Worm (Caenorhabditis elegans) whole organism, late embryonic: Measurements from ENCODE around the gene Y1B5A.1.

Source experiments
- ceh-31 ChIP-seq: sonication (generic microtip); optimal IDR thresholded peaks from 2 replicates; lab custom pipeline; 2016; ENCODE audit warnings: missing genetic modification characterization, missing compliant biosample characterization
- hlh-30 ChIP-seq: sonication (generic microtip); optimal IDR thresholded peaks from 2 replicates; lab custom pipeline; 2017; ENCODE audit warnings: antibody characterized with exemption, missing genetic modification characterization, missing compliant biosample characterization; ENCODE audit not compliant: insufficient read depth
- hlh-8 ChIP-seq: sonication (generic microtip); optimal IDR thresholded peaks from 2 replicates; lab custom pipeline; 2016; ENCODE audit warnings: missing genotype, missing genetic modification characterization, missing compliant biosample characterization
- mec-3 ChIP-seq: sonication (generic microtip); optimal IDR thresholded peaks from 2 replicates; lab custom pipeline; 2016; ENCODE audit warnings: borderline replicate concordance, missing genetic modification characterization, missing compliant biosample characterization
- pat-9 ChIP-seq: fragments of 200-800 bp; sonication (Bioruptor generic); optimal IDR thresholded peaks from 2 replicates; lab custom pipeline; 2018; ENCODE audit warnings: mild to moderate bottlenecking, missing genetic modification characterization, moderate library complexity, missing compliant biosample characterization
- pha-4 ChIP-seq: fragments of 150-350 bp; optimal IDR thresholded peaks from 2 replicates; lab custom pipeline; 2018; ENCODE audit warnings: missing biosample characterization, missing genetic modification reagents, missing genetic modification characterization
- unc-3 ChIP-seq, 2 experiments: fragments of 200-800 bp in 1 of 2; sonication (Bioruptor generic) in 1 of 2; sonication (generic microtip) in 1 of 2; conservative IDR thresholded peaks in 1 of 2; optimal IDR thresholded peaks in 1 of 2; 2 replicates each; pipeline versions ENCODE4 v1.3.6 to Lab custom; 2016 to 2022; ENCODE audit warnings: missing compliant biosample characterization in 2 of 2, missing genetic modification characterization in 2 of 2, missing genetic modification reagents in 1 of 2
- unc-86 ChIP-seq: sonication (generic microtip); optimal IDR thresholded peaks from 2 replicates; lab custom pipeline; 2016; ENCODE audit warnings: missing genetic modification characterization, missing compliant biosample characterization

- TF ChIP-seq pat-9 (tag; lab: Kevin White, UChicago) (no peak), ceh-31 (tag; lab: Kevin White, UChicago) (no peak), mec-3 (tag; lab: Kevin White, UChicago) (no peak), unc-86 (tag; lab: Kevin White, UChicago) (no peak), unc-3 (GFP tag; conservative IDR thresholded peaks at IDR 0.05; lab: Robert Waterston, UW) (no peak), unc-3 (tag; optimal IDR thresholded peaks at IDR 0.05; lab: Kevin White, UChicago) (no peak), hlh-8 (no peak), hlh-30 (no peak), pha-4 (tag; lab: Kevin White, UChicago) (no peak)
Measured at ce11 chrX:7057357-7057756, 27.8 kb upstream of the Y1B5A.1 start, which contains the start of gene B0403.5.
